Worm (Caenorhabditis elegans): ENCODE data around the gene fbxc-28.

ce11 chrII:911680-912079, 11.9 kb upstream of the fbxc-28 start, which contains the start of gene fbxc-31:
- no peak for TF ChIP-seq sdc-2 (tag; optimal IDR thresholded peaks at IDR 0.05)
- no peak for TF ChIP-seq pha-4 (tag; optimal IDR thresholded peaks at IDR 0.05)
- TF ChIP-seq ceh-6 (GFP tag; optimal IDR thresholded peaks at IDR 0.05): no peak
- no peak for TF ChIP-seq nhr-11 (tag; optimal IDR thresholded peaks at IDR 0.05)
- no peak for TF ChIP-seq ceh-31 (tag; optimal IDR thresholded peaks at IDR 0.05)
- no peak for TF ChIP-seq pqm-1 (tag; optimal IDR thresholded peaks at IDR 0.05)
- TF ChIP-seq ama-1 (optimal IDR thresholded peaks at IDR 0.05): no peak
- TF ChIP-seq Y22D7AL.16 (tag; optimal IDR thresholded peaks at IDR 0.05): no peak
- no peak for TF ChIP-seq eyg-1 (tag; optimal IDR thresholded peaks at IDR 0.05)
